Fruit fly (Drosophila melanogaster) whole organism, embryonic: Measurements from ENCODE around the gene Pex11c.

ENCODE experiments used
- ATbp ChIP-seq: fragments of 200-800 bp; sonication (Bioruptor generic); optimal IDR thresholded peaks from 2 replicates; lab custom pipeline; 2017; ENCODE audit warnings: missing biosample characterization, mild to moderate bottlenecking, missing genetic modification characterization, missing genetic modification reagents
- Atf-2 ChIP-seq: fragments of 200-800 bp; sonication (Bioruptor generic); optimal IDR thresholded peaks from 2 replicates; lab custom pipeline; 2016; ENCODE audit warnings: missing biosample characterization, missing genetic modification characterization
- Atf6 ChIP-seq: fragments of 200-800 bp; sonication (Bioruptor generic); IDR thresholded peaks from 2 replicates; pipeline ENCODE4 v1.3.6; 2022; ENCODE audit warnings: missing biosample characterization, missing genetic modification characterization
- Bgb ChIP-seq: fragments of 200-800 bp; sonication (Bioruptor generic); IDR thresholded peaks from 2 replicates; pipeline ENCODE4 v1.3.6; 2022; ENCODE audit warnings: missing biosample characterization, missing genetic modification characterization; ENCODE audit not compliant: partially characterized antibody
- C15 ChIP-seq: fragments of 200-800 bp; sonication (Bioruptor generic); IDR thresholded peaks from 3 replicates; pipeline ENCODE4 v1.3.6; 2022; ENCODE audit warnings: missing biosample characterization, missing genetic modification characterization
- CG10209 ChIP-seq: fragments of 200-800 bp; sonication (Bioruptor generic); optimal IDR thresholded peaks from 3 replicates; lab custom pipeline; 2017; ENCODE audit warnings: missing biosample characterization, mild to moderate bottlenecking, missing genetic modification characterization, missing genetic modification reagents
- CG10565 ChIP-seq: fragments of 200-800 bp; sonication (Bioruptor generic); optimal IDR thresholded peaks from 3 replicates; lab custom pipeline; 2016; ENCODE audit warnings: missing biosample characterization, mild to moderate bottlenecking, missing genetic modification characterization
- CG11456 ChIP-seq: fragments of 200-800 bp; sonication (Bioruptor generic); IDR thresholded peaks from 3 replicates; pipeline ENCODE4 v1.3.6; 2022; ENCODE audit warnings: missing biosample characterization, missing genetic modification characterization
- CG12155 ChIP-seq: fragments of 200-800 bp; sonication (Bioruptor generic); optimal IDR thresholded peaks from 3 replicates; lab custom pipeline; 2016; ENCODE audit warnings: missing biosample characterization, missing genetic modification characterization
- CG12659 ChIP-seq: fragments of 200-800 bp; sonication (Bioruptor generic); optimal IDR thresholded peaks from 3 replicates; lab custom pipeline; 2017; ENCODE audit warnings: mild to moderate bottlenecking, missing biosample characterization, missing genetic modification reagents, missing genetic modification characterization
- CG13296 ChIP-seq: fragments of 200-800 bp; sonication (Bioruptor generic); optimal IDR thresholded peaks from 3 replicates; lab custom pipeline; 2018; ENCODE audit warnings: missing biosample characterization, mild to moderate bottlenecking, missing genetic modification characterization
- CG13424 ChIP-seq: fragments of 200-800 bp; sonication (Bioruptor generic); optimal IDR thresholded peaks from 2 replicates; lab custom pipeline; 2019; ENCODE audit warnings: missing biosample characterization, mild to moderate bottlenecking, missing genetic modification characterization, moderate library complexity
- CG14050 ChIP-seq: fragments of 200-800 bp; sonication (Bioruptor generic); IDR thresholded peaks from 3 replicates; pipeline ENCODE4 v1.3.6; 2022; ENCODE audit warnings: missing biosample characterization, missing genetic modification characterization
- CG1647 ChIP-seq: fragments of 200-800 bp; sonication (Bioruptor generic); optimal IDR thresholded peaks from 3 replicates; lab custom pipeline; 2016; ENCODE audit warnings: missing biosample characterization, missing genetic modification characterization
- CG2202 ChIP-seq: fragments of 200-800 bp; sonication (Bioruptor generic); optimal IDR thresholded peaks from 2 replicates; lab custom pipeline; 2018; ENCODE audit warnings: missing biosample characterization, mild to moderate bottlenecking, missing genetic modification characterization
- CG3407 ChIP-seq: fragments of 200-800 bp; sonication (Bioruptor generic); optimal IDR thresholded peaks from 2 replicates; lab custom pipeline; 2018; ENCODE audit warnings: missing biosample characterization, mild to moderate bottlenecking, missing genetic modification characterization
- CG4820 ChIP-seq: fragments of 200-800 bp; sonication (Bioruptor generic); optimal IDR thresholded peaks from 3 replicates; lab custom pipeline; 2016; ENCODE audit warnings: missing biosample characterization, missing genetic modification characterization
- CG6683 ChIP-seq: fragments of 200-800 bp; sonication (Bioruptor generic); optimal IDR thresholded peaks from 2 replicates; lab custom pipeline; 2017; ENCODE audit warnings: missing biosample characterization, mild to moderate bottlenecking, missing genetic modification characterization, missing genetic modification reagents
- CG7357 ChIP-seq: fragments of 200-800 bp; sonication (Bioruptor generic); IDR thresholded peaks from 3 replicates; pipeline ENCODE4 v1.3.6; 2022; ENCODE audit warnings: missing biosample characterization, missing genetic modification characterization
- CG7987 ChIP-seq: fragments of 200-800 bp; sonication (Bioruptor generic); optimal IDR thresholded peaks from 2 replicates; lab custom pipeline; 2018; ENCODE audit warnings: missing biosample characterization, mild to moderate bottlenecking, missing genetic modification characterization, moderate library complexity
- CG8359 ChIP-seq: fragments of 200-800 bp; sonication (Bioruptor generic); optimal IDR thresholded peaks from 2 replicates; lab custom pipeline; 2017; ENCODE audit warnings: missing biosample characterization, mild to moderate bottlenecking, missing genetic modification characterization, borderline replicate concordance
- CG8924 ChIP-seq: fragments of 200-800 bp; optimal IDR thresholded peaks from 3 replicates; lab custom pipeline; 2019; ENCODE audit warnings: missing biosample characterization, mild to moderate bottlenecking, missing genetic modification characterization, moderate library complexity
- E2f2 ChIP-seq: fragments of 200-800 bp; sonication (Bioruptor generic); IDR thresholded peaks from 2 replicates; pipeline ENCODE4 v1.3.6; 2022; ENCODE audit warnings: missing biosample characterization, missing genetic modification characterization
- Fer1 ChIP-seq: fragments of 200-800 bp; sonication (Bioruptor generic); optimal IDR thresholded peaks from 2 replicates; lab custom pipeline; 2017; ENCODE audit warnings: missing biosample characterization, mild to moderate bottlenecking, missing genetic modification characterization
- Fer3 ChIP-seq: fragments of 200-800 bp; sonication (Bioruptor generic); optimal IDR thresholded peaks from 2 replicates; lab custom pipeline; 2018; ENCODE audit warnings: missing biosample characterization, mild to moderate bottlenecking, missing genetic modification characterization, moderate library complexity
- GATAe ChIP-seq: fragments of 200-800 bp; sonication (Bioruptor generic); conservative IDR thresholded peaks from 2 replicates; pipeline ENCODE4 v1.3.6; 2022; ENCODE audit warnings: missing biosample characterization, missing genetic modification characterization
- Gug ChIP-seq: fragments of 200-800 bp; sonication (Bioruptor generic); IDR thresholded peaks from 4 replicates; pipeline ENCODE4 v1.3.6; 2022; ENCODE audit warnings: missing biosample characterization, missing genetic modification characterization
- HLHmδ ChIP-seq: fragments of 200-800 bp; sonication (Bioruptor generic); optimal IDR thresholded peaks from 2 replicates; lab custom pipeline; 2018; ENCODE audit warnings: missing biosample characterization, mild to moderate bottlenecking, missing genetic modification characterization, moderate library complexity
- HmgD ChIP-seq: fragments of 200-800 bp; sonication (Bioruptor generic); optimal IDR thresholded peaks from 3 replicates; lab custom pipeline; 2016; ENCODE audit warnings: missing biosample characterization, missing genetic modification characterization
- Hr39 ChIP-seq: fragments of >200 bp; optimal IDR thresholded peaks from 2 replicates; lab custom pipeline; 2017
- Myb ChIP-seq: fragments of 200-800 bp; sonication (Bioruptor generic); optimal IDR thresholded peaks from 2 replicates; lab custom pipeline; 2016; ENCODE audit warnings: missing biosample characterization, missing genetic modification characterization
- Neu2 ChIP-seq: fragments of 200-800 bp; sonication (Bioruptor generic); optimal IDR thresholded peaks from 3 replicates; lab custom pipeline; 2016; ENCODE audit warnings: missing biosample characterization, missing genetic modification characterization, borderline replicate concordance
- Sin3A ChIP-seq: fragments of >200 bp; optimal IDR thresholded peaks from 2 replicates; lab custom pipeline; 2018
- Six4 ChIP-seq: fragments of 200-800 bp; sonication (Bioruptor generic); optimal IDR thresholded peaks from 2 replicates; lab custom pipeline; 2016; ENCODE audit warnings: missing biosample characterization, missing genetic modification characterization
- abd-A ChIP-seq: fragments of 200-800 bp; sonication (Bioruptor generic); optimal IDR thresholded peaks from 3 replicates; lab custom pipeline; 2019; ENCODE audit warnings: missing biosample characterization, mild to moderate bottlenecking, missing genetic modification characterization, moderate library complexity
- bab2 ChIP-seq: fragments of 200-800 bp; sonication (Bioruptor generic); optimal IDR thresholded peaks from 2 replicates; lab custom pipeline; 2016; ENCODE audit warnings: missing biosample characterization, missing genetic modification characterization
- cad ChIP-seq: fragments of >200 bp; optimal IDR thresholded peaks from 2 replicates; lab custom pipeline; 2017; ENCODE audit warnings: missing biosample characterization, missing genetic modification characterization
- dpn ChIP-seq, 2 experiments: fragments of 200-800 bp; sonication (Bioruptor generic); optimal IDR thresholded peaks; 3 replicates each; lab custom pipeline; 2016; ENCODE audit warnings: missing biosample characterization in 2 of 2, missing genetic modification characterization in 2 of 2
- dysf ChIP-seq: fragments of 200-800 bp; sonication (Bioruptor generic); IDR thresholded peaks from 3 replicates; pipeline ENCODE4 v1.3.6; 2022; ENCODE audit warnings: missing biosample characterization, missing genetic modification characterization
- ems ChIP-seq: fragments of 200-800 bp; sonication (Bioruptor generic); optimal IDR thresholded peaks from 3 replicates; lab custom pipeline; 2016; ENCODE audit warnings: missing biosample characterization, missing genetic modification characterization
- gcm2 ChIP-seq: fragments of 200-800 bp; sonication (Bioruptor generic); optimal IDR thresholded peaks from 2 replicates; lab custom pipeline; 2016; ENCODE audit warnings: missing biosample characterization, missing genetic modification characterization
- gro ChIP-seq: fragments of 200-800 bp; sonication (Bioruptor generic); optimal IDR thresholded peaks from 2 replicates; lab custom pipeline; 2016; ENCODE audit warnings: missing biosample characterization, missing genetic modification characterization
- hkb ChIP-seq, 2 experiments: fragments of 200-800 bp in 1 of 2; fragments of >200 bp in 1 of 2; sonication (Bioruptor generic) in 1 of 2; IDR thresholded peaks in 1 of 2; optimal IDR thresholded peaks in 1 of 2; 2 replicates each; pipeline versions ENCODE4 v1.3.6 to Lab custom; 2017 to 2022; ENCODE audit warnings: missing biosample characterization in 1 of 2, missing genetic modification characterization in 1 of 2
- kah ChIP-seq: fragments of 200-800 bp; sonication (Bioruptor generic); optimal IDR thresholded peaks from 2 replicates; lab custom pipeline; 2018; ENCODE audit warnings: missing biosample characterization, mild to moderate bottlenecking, missing genetic modification characterization
- klu ChIP-seq: fragments of 200-800 bp; sonication (Bioruptor generic); IDR thresholded peaks from 2 replicates; pipeline ENCODE4 v1.3.6; 2022; ENCODE audit warnings: missing biosample characterization, missing genetic modification characterization
- lilli ChIP-seq: fragments of 200-800 bp; sonication (Bioruptor generic); optimal IDR thresholded peaks from 3 replicates; lab custom pipeline; 2016; ENCODE audit warnings: missing biosample characterization, missing genetic modification characterization
- pb ChIP-seq: fragments of 200-800 bp; sonication (Bioruptor generic); optimal IDR thresholded peaks from 3 replicates; lab custom pipeline; 2016; ENCODE audit warnings: missing biosample characterization, missing genetic modification characterization
- pho ChIP-seq: fragments of 200-800 bp; sonication (Bioruptor generic); optimal IDR thresholded peaks from 2 replicates; lab custom pipeline; 2016; ENCODE audit warnings: missing biosample characterization, missing genetic modification characterization
- sc ChIP-seq, 3 experiments: fragments of >200 bp in 2 of 3; fragments of 200-800 bp in 1 of 3; sonication (Bioruptor generic) in 1 of 3; optimal IDR thresholded peaks; 2 replicates in 2 of 3; 3 replicates in 1 of 3; lab custom pipeline; 2017; ENCODE audit warnings: mild to moderate bottlenecking in 1 of 3, missing biosample characterization in 1 of 3, missing genetic modification characterization in 1 of 3, missing genetic modification reagents in 1 of 3
- seq ChIP-seq: fragments of 200-800 bp; sonication (Bioruptor generic); IDR thresholded peaks from 2 replicates; pipeline ENCODE4 v1.3.6; 2022; ENCODE audit warnings: missing biosample characterization, missing genetic modification characterization
- so ChIP-seq: fragments of 200-800 bp; sonication (Bioruptor generic); IDR thresholded peaks from 3 replicates; pipeline ENCODE4 v1.3.6; 2022; ENCODE audit warnings: missing biosample characterization, missing genetic modification characterization
- unc-4 ChIP-seq: fragments of 200-800 bp; sonication (Bioruptor generic); IDR thresholded peaks from 2 replicates; pipeline ENCODE4 v1.3.6; 2022; ENCODE audit warnings: missing biosample characterization, missing genetic modification characterization; ENCODE audit not compliant: partially characterized antibody

Gene Pex11c

DNA sequence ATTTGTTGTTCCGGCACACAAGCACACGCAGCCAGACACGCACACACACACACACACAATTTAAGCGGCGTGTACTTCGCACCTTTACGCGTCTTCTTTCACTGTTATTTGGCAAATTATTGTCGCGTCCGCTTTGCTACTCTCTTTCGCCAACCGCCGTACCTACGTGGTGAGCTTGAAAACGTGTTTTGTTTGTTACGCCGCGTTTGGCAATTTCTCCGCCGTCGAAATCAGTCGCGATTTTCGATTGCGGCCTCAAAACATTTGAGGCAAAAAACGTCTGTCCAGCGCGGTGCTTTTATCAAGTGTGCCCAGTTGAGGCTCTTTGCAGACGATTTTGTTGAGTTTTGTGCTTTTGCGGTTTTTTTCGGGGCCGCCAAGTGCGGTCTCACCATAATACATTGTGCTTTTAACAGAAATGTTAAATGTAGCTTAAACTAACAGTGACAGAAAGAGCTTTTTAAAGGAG lies 36.5 kb upstream of the Pex11c start (continued):
- TF ChIP-seq CG7357 (no peak), CG3407 (GFP tag; lab: Kevin White, UChicago) (no peak), CG8359 (GFP tag; lab: Kevin White, UChicago) (no peak), kah (GFP tag; lab: Kevin White, UChicago) (no peak), pb (GFP tag; lab: Kevin White, UChicago) (no peak), CG12659 (GFP tag; lab: Kevin White, UChicago) (peak; percentile 65), CG7987 (GFP tag; lab: Kevin White, UChicago) (peak; percentile 47), Hr39 (lab: Kevin White, UChicago) (no peak), Myb (no peak), ATbp (GFP tag; lab: Kevin White, UChicago) (no peak), Sin3A (lab: Kevin White, UChicago) (no peak), CG11456 (GFP tag; lab: Robert Waterston, UW) (no peak), cad (no peak), seq (no peak), ems (GFP tag; lab: Kevin White, UChicago) (no peak), GATAe (GFP tag; lab: Robert Waterston, UW) (no peak), dysf (GFP tag; lab: Robert Waterston, UW) (no peak), Bgb (GFP tag; lab: Robert Waterston, UW) (peak; percentile 45; the same call in 1 of the 2 replicates), so (no peak), bab2 (no peak), CG6683 (no peak), CG13424 (tag; lab: Kevin White, UChicago) (no peak), C15 (GFP tag; lab: Robert Waterston, UW) (no peak), CG8924 (tag; lab: Kevin White, UChicago) (no peak), unc-4 (no peak), dpn (GFP tag; optimal IDR thresholded peaks at IDR 0.05; lab: Kevin White, UChicago) (no peak), Gug (GFP tag; lab: Robert Waterston, UW) (no peak), gcm2 (no peak), CG10209 (GFP tag; lab: Kevin White, UChicago) (no peak), HLHmδ (GFP tag; lab: Kevin White, UChicago) (no peak), E2f2 (GFP tag; lab: Robert Waterston, UW) (peak; percentile 72), lilli (GFP tag; lab: Kevin White, UChicago) (no peak), klu (GFP tag; lab: Robert Waterston, UW) (no peak), Neu2 (GFP tag; lab: Kevin White, UChicago) (no peak), abd-A (peak; percentile 4), CG2202 (tag; lab: Kevin White, UChicago) (no peak), CG13296 (GFP tag; lab: Kevin White, UChicago) (no peak), gro (peak; percentile 54), Fer3 (tag; lab: Kevin White, UChicago) (no peak), CG12155 (GFP tag; lab: Kevin White, UChicago) (no peak), Fer1 (GFP tag; lab: Kevin White, UChicago) (peak; percentile 53), CG14050 (GFP tag; lab: Robert Waterston, UW) (no peak), Atf6 (GFP tag; lab: Robert Waterston, UW) (no peak), CG4820 (no peak), hkb (optimal IDR thresholded peaks at IDR 0.05; lab: Kevin White, UChicago) (no peak), hkb (GFP tag; IDR thresholded peaks at IDR 0.05; lab: Robert Waterston, UW) (no peak), sc (optimal IDR thresholded peaks at IDR 0.05; lab: Kevin White, UChicago) (no peak), sc (GFP tag; optimal IDR thresholded peaks at IDR 0.05; lab: Kevin White, UChicago) (no peak), Atf-2 (GFP tag; lab: Kevin White, UChicago) (no peak), pho (peak; percentile 0), CG1647 (GFP tag; lab: Kevin White, UChicago) (no peak), Six4 (GFP tag; lab: Kevin White, UChicago) (no peak), CG10565 (GFP tag; lab: Kevin White, UChicago) (no peak), HmgD (GFP tag; lab: Kevin White, UChicago) (no peak)
